Worm (Caenorhabditis elegans) whole organism, L2 larva: ENCODE data around the gene Y67A10A.11.

Source experiments
- R02D3.7 ChIP-seq: fragments of 150-350 bp; optimal IDR thresholded peaks from 2 replicates; lab custom pipeline; 2014; ENCODE audit warnings: missing biosample characterization, missing genetic modification characterization
- ama-1 ChIP-seq: fragments of 150-350 bp; optimal IDR thresholded peaks from 2 replicates; lab custom pipeline; 2018; ENCODE audit warnings: inconsistent platforms
- blmp-1 ChIP-seq: sonication (generic microtip); optimal IDR thresholded peaks from 2 replicates; lab custom pipeline; 2017; ENCODE audit warnings: missing genetic modification characterization, mild to moderate bottlenecking, missing compliant biosample characterization, antibody characterized with exemption, moderate library complexity; ENCODE audit not compliant: insufficient read depth
- crh-2 ChIP-seq: sonication (generic microtip); optimal IDR thresholded peaks from 2 replicates; lab custom pipeline; 2017; ENCODE audit warnings: missing biosample characterization, missing genetic modification characterization
- egl-27 ChIP-seq: sonication (generic microtip); optimal IDR thresholded peaks from 3 replicates; lab custom pipeline; 2017; ENCODE audit warnings: missing biosample characterization, missing genetic modification reagents, missing genetic modification characterization
- elt-1 ChIP-seq: fragments of 150-350 bp; optimal IDR thresholded peaks from 2 replicates; lab custom pipeline; 2014; ENCODE audit warnings: missing biosample characterization, missing genetic modification characterization
- lsy-2 ChIP-seq, 2 experiments: fragments of 150-350 bp in 1 of 2; sonication (generic microtip) in 1 of 2; optimal IDR thresholded peaks; 2 replicates each; lab custom pipeline; 2014 to 2017; ENCODE audit warnings: missing biosample characterization in 2 of 2, missing genetic modification characterization in 2 of 2
- mdl-1 ChIP-seq, 2 experiments: fragments of 150-350 bp in 1 of 2; sonication (generic microtip) in 1 of 2; optimal IDR thresholded peaks; 2 replicates each; lab custom pipeline; 2017; ENCODE audit warnings: missing biosample characterization in 2 of 2, missing genetic modification characterization in 2 of 2
- nhr-23 ChIP-seq: fragments of 150-350 bp; optimal IDR thresholded peaks from 2 replicates; lab custom pipeline; 2014; ENCODE audit warnings: missing biosample characterization, missing genetic modification reagents, missing genetic modification characterization
- nhr-237 ChIP-seq: fragments of 150-350 bp; optimal IDR thresholded peaks from 2 replicates; lab custom pipeline; 2014; ENCODE audit warnings: missing biosample characterization, missing genetic modification characterization
- nhr-77 ChIP-seq: fragments of 150-350 bp; optimal IDR thresholded peaks from 2 replicates; lab custom pipeline; 2014; ENCODE audit warnings: missing biosample characterization, missing genetic modification characterization
- peb-1 ChIP-seq: fragments of 150-350 bp; optimal IDR thresholded peaks from 2 replicates; lab custom pipeline; 2014; ENCODE audit warnings: missing biosample characterization, missing genetic modification characterization
- zag-1 ChIP-seq: fragments of 150-350 bp; optimal IDR thresholded peaks from 2 replicates; lab custom pipeline; 2014; ENCODE audit warnings: missing biosample characterization, missing genetic modification characterization
- ztf-11 ChIP-seq: sonication (generic microtip); optimal IDR thresholded peaks from 2 replicates; lab custom pipeline; 2017; ENCODE audit warnings: missing biosample characterization, missing genetic modification characterization

- TF ChIP-seq ztf-11 (no peak), crh-2 (no peak), nhr-23 (tag; lab: Kevin White, UChicago) (no peak), egl-27 (tag; lab: Kevin White, UChicago) (no peak), mdl-1 (tag; optimal IDR thresholded peaks at IDR 0.05; lab: Kevin White, UChicago) (no peak), peb-1 (tag; lab: Kevin White, UChicago) (no peak), blmp-1 (no peak), nhr-77 (tag; lab: Kevin White, UChicago) (no peak), nhr-237 (tag; lab: Kevin White, UChicago) (no peak), ama-1 (lab: Kevin White, UChicago) (no peak), zag-1 (tag; lab: Kevin White, UChicago) (no peak), elt-1 (tag; lab: Kevin White, UChicago) (no peak), lsy-2 (tag; optimal IDR thresholded peaks at IDR 0.05; lab: Kevin White, UChicago) (no peak), R02D3.7 (tag; lab: Kevin White, UChicago) (no peak)
Measured at ce11 chrIV:14377267-14377814, 37.6 kb downstream of the Y67A10A.11 start.
